Worm (Caenorhabditis elegans): ENCODE data around the gene idpa-2.

- TF ChIP-seq egl-27 (tag; optimal IDR thresholded peaks at IDR 0.05) (no peak), lsy-2 (tag; optimal IDR thresholded peaks at IDR 0.05) (no peak), unc-98 (GFP tag; IDR thresholded peaks at IDR 0.05) (no peak), elt-3 (tag; optimal IDR thresholded peaks at IDR 0.05) (no peak), ets-5 (GFP tag; IDR thresholded peaks at IDR 0.05) (no peak), mab-9 (GFP tag; IDR thresholded peaks at IDR 0.05) (no peak), unc-62 (GFP tag; optimal IDR thresholded peaks at IDR 0.05) (no peak), zag-1 (tag; optimal IDR thresholded peaks at IDR 0.05) (no peak), ceh-63 (GFP tag; optimal IDR thresholded peaks at IDR 0.05) (no peak), tbx-2 (tag; optimal IDR thresholded peaks at IDR 0.05) (no peak), skn-1 (tag; optimal IDR thresholded peaks at IDR 0.05) (no peak)
These were observed 26.1 kb downstream of the idpa-2 start, which contains the start of the genes nsph-1.1 and K08F8.15 for ce11 chrII:8766475-8766874.
